Worm (Caenorhabditis elegans): ENCODE data around the gene str-84.

DNA sequence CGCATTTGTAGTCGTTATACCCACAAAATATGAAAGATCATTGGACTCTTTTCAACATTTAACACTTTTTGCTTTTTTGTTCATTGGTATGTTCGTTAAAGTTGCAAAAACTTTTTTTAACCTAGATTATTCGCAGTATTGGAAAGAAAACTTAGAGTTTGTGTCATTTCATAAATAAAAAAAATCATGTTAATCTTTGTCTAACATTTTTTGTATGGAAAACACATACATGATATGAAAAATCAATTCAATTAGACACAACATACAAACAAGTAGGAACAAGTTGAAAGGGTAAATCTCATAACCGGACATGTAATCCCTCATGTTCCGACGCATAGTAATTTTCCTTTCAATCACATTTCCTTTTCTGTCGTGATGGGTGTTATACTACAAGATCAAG, 20.4 kb upstream of the str-84 start, which contains the start of gene F59E11.2:
- TF ChIP-seq skn-1 (tag; optimal IDR thresholded peaks at IDR 0.05) (no peak), lsy-2 (tag; optimal IDR thresholded peaks at IDR 0.05) (no peak)
